Fruit fly (Drosophila melanogaster) whole organism, embryonic: Measurements from ENCODE around the gene CG3603.

Experiments
- CG10565 ChIP-seq: fragments of 200-800 bp; sonication (Bioruptor generic); optimal IDR thresholded peaks from 3 replicates; lab custom pipeline; 2016; ENCODE audit warnings: missing biosample characterization, mild to moderate bottlenecking, missing genetic modification characterization
- CG11695 ChIP-seq: fragments of 200-800 bp; sonication (Bioruptor generic); IDR thresholded peaks from 3 replicates; pipeline ENCODE4 v1.3.6; 2022; ENCODE audit warnings: missing biosample characterization, missing genetic modification characterization
- CG12744 ChIP-seq: fragments of 200-800 bp; sonication (Bioruptor generic); optimal IDR thresholded peaks from 2 replicates; lab custom pipeline; 2016; ENCODE audit warnings: missing biosample characterization, missing genetic modification characterization
- CG12769 ChIP-seq: fragments of 200-800 bp; sonication (Bioruptor generic); optimal IDR thresholded peaks from 2 replicates; lab custom pipeline; 2019; ENCODE audit warnings: missing biosample characterization, mild to moderate bottlenecking, missing genetic modification characterization, moderate library complexity
- CG13287 ChIP-seq: fragments of 200-800 bp; sonication (Bioruptor generic); IDR thresholded peaks from 2 replicates; pipeline ENCODE4 v1.3.6; 2022; ENCODE audit warnings: missing biosample characterization, missing genetic modification characterization; ENCODE audit not compliant: partially characterized antibody
- CG17829 ChIP-seq: fragments of 200-800 bp; optimal IDR thresholded peaks from 2 replicates; lab custom pipeline; 2019; ENCODE audit warnings: missing biosample characterization, mild to moderate bottlenecking, missing genetic modification characterization, moderate library complexity
- CG18262 ChIP-seq: fragments of 200-800 bp; optimal IDR thresholded peaks from 3 replicates; lab custom pipeline; 2019; ENCODE audit warnings: missing biosample characterization, mild to moderate bottlenecking, missing genetic modification characterization, moderate library complexity
- CG2875 ChIP-seq: fragments of 200-800 bp; sonication (Bioruptor generic); optimal IDR thresholded peaks from 2 replicates; lab custom pipeline; 2017; ENCODE audit warnings: missing biosample characterization, mild to moderate bottlenecking, missing genetic modification characterization, missing genetic modification reagents
- CG32772 ChIP-seq: fragments of 200-800 bp; sonication (Bioruptor generic); IDR thresholded peaks from 2 replicates; pipeline ENCODE4 v1.3.6; 2022; ENCODE audit warnings: missing biosample characterization, missing genetic modification characterization
- CG4424 ChIP-seq: fragments of 200-800 bp; sonication (Bioruptor generic); optimal IDR thresholded peaks from 3 replicates; lab custom pipeline; 2016; ENCODE audit warnings: missing biosample characterization, missing genetic modification characterization
- CG6813 ChIP-seq: fragments of 200-800 bp; sonication (Bioruptor generic); optimal IDR thresholded peaks from 2 replicates; lab custom pipeline; 2017; ENCODE audit warnings: missing biosample characterization, missing genetic modification characterization, mild to moderate bottlenecking, moderate library complexity, missing genetic modification reagents
- CG6854 ChIP-seq: fragments of 200-800 bp; sonication (Bioruptor generic); optimal IDR thresholded peaks from 3 replicates; lab custom pipeline; 2017; ENCODE audit warnings: missing biosample characterization, mild to moderate bottlenecking, missing genetic modification characterization
- CG7372 ChIP-seq: fragments of 200-800 bp; sonication (Bioruptor generic); IDR thresholded peaks from 2 replicates; pipeline ENCODE4 v1.3.6; 2022; ENCODE audit warnings: missing biosample characterization, missing genetic modification characterization
- CG8359 ChIP-seq: fragments of 200-800 bp; sonication (Bioruptor generic); optimal IDR thresholded peaks from 2 replicates; lab custom pipeline; 2017; ENCODE audit warnings: missing biosample characterization, mild to moderate bottlenecking, missing genetic modification characterization, borderline replicate concordance
- CG8924 ChIP-seq: fragments of 200-800 bp; optimal IDR thresholded peaks from 3 replicates; lab custom pipeline; 2019; ENCODE audit warnings: missing biosample characterization, mild to moderate bottlenecking, missing genetic modification characterization, moderate library complexity
- CG9727 ChIP-seq: fragments of 200-800 bp; sonication (Bioruptor generic); optimal IDR thresholded peaks from 3 replicates; lab custom pipeline; 2017; ENCODE audit warnings: missing biosample characterization, mild to moderate bottlenecking, missing genetic modification characterization
- CG9817 ChIP-seq: fragments of 200-800 bp; sonication (Bioruptor generic); optimal IDR thresholded peaks from 2 replicates; lab custom pipeline; 2018; ENCODE audit warnings: missing biosample characterization, mild to moderate bottlenecking, missing genetic modification characterization, moderate library complexity
- CkIIα-i1 ChIP-seq: fragments of 200-800 bp; sonication (Bioruptor generic); IDR thresholded peaks from 2 replicates; pipeline ENCODE4 v1.3.6; 2022; ENCODE audit warnings: missing biosample characterization, missing genetic modification characterization
- CoRest ChIP-seq: fragments of 200-800 bp; sonication (Bioruptor generic); optimal IDR thresholded peaks from 3 replicates; lab custom pipeline; 2018; ENCODE audit warnings: missing biosample characterization, mild to moderate bottlenecking, missing genetic modification characterization, moderate library complexity
- Dad ChIP-seq: fragments of 200-800 bp; sonication (Bioruptor generic); optimal IDR thresholded peaks from 3 replicates; lab custom pipeline; 2016; ENCODE audit warnings: missing biosample characterization, missing genetic modification characterization
- Elba2 ChIP-seq: fragments of 200-800 bp; sonication (Bioruptor generic); optimal IDR thresholded peaks from 3 replicates; lab custom pipeline; 2016; ENCODE audit warnings: missing biosample characterization, missing genetic modification characterization
- Fer1 ChIP-seq: fragments of 200-800 bp; sonication (Bioruptor generic); optimal IDR thresholded peaks from 2 replicates; lab custom pipeline; 2017; ENCODE audit warnings: missing biosample characterization, mild to moderate bottlenecking, missing genetic modification characterization
- Hsf ChIP-seq: fragments of 200-800 bp; sonication (Bioruptor generic); optimal IDR thresholded peaks from 3 replicates; lab custom pipeline; 2016; ENCODE audit warnings: missing biosample characterization, missing genetic modification characterization
- Pdp1 ChIP-seq, 2 experiments: fragments of 200-800 bp; sonication (Bioruptor generic); optimal IDR thresholded peaks; 3 replicates each; lab custom pipeline; 2016; ENCODE audit warnings: missing biosample characterization in 2 of 2, missing genetic modification characterization in 2 of 2, mild to moderate bottlenecking in 1 of 2, moderate library complexity in 1 of 2
- Six4 ChIP-seq: fragments of 200-800 bp; sonication (Bioruptor generic); optimal IDR thresholded peaks from 2 replicates; lab custom pipeline; 2016; ENCODE audit warnings: missing biosample characterization, missing genetic modification characterization
- chif ChIP-seq, 2 experiments: fragments of 200-800 bp; sonication (Bioruptor generic); optimal IDR thresholded peaks; 3 replicates each; lab custom pipeline; 2016; ENCODE audit warnings: missing biosample characterization in 2 of 2, missing genetic modification characterization in 2 of 2
- chm ChIP-seq: fragments of 200-800 bp; sonication (Bioruptor generic); IDR thresholded peaks from 2 replicates; pipeline ENCODE4 v1.3.6; 2022; ENCODE audit warnings: missing biosample characterization, missing genetic modification characterization
- corto ChIP-seq: fragments of 200-800 bp; sonication (Bioruptor generic); optimal IDR thresholded peaks from 2 replicates; lab custom pipeline; 2016; ENCODE audit warnings: missing biosample characterization, mild to moderate bottlenecking, missing genetic modification characterization, moderate library complexity
- crp ChIP-seq, 2 experiments: fragments of 200-800 bp; sonication (Bioruptor generic); optimal IDR thresholded peaks; 2 replicates in 1 of 2; 3 replicates in 1 of 2; lab custom pipeline; 2017; ENCODE audit warnings: missing biosample characterization in 2 of 2, missing genetic modification characterization in 2 of 2, mild to moderate bottlenecking in 1 of 2, moderate library complexity in 1 of 2
- dysf ChIP-seq: fragments of 200-800 bp; sonication (Bioruptor generic); IDR thresholded peaks from 3 replicates; pipeline ENCODE4 v1.3.6; 2022; ENCODE audit warnings: missing biosample characterization, missing genetic modification characterization
- emc ChIP-seq: fragments of 200-800 bp; sonication (Bioruptor generic); optimal IDR thresholded peaks from 2 replicates; lab custom pipeline; 2016; ENCODE audit warnings: missing biosample characterization, missing genetic modification characterization
- fd102C ChIP-seq: fragments of 200-800 bp; sonication (Bioruptor generic); optimal IDR thresholded peaks from 2 replicates; lab custom pipeline; 2018; ENCODE audit warnings: missing biosample characterization, mild to moderate bottlenecking, missing genetic modification characterization, moderate library complexity
- gem ChIP-seq: fragments of 200-800 bp; sonication (Bioruptor generic); optimal IDR thresholded peaks from 2 replicates; lab custom pipeline; 2019; ENCODE audit warnings: missing biosample characterization, mild to moderate bottlenecking, missing genetic modification characterization, moderate library complexity
- grau ChIP-seq: fragments of 200-800 bp; optimal IDR thresholded peaks from 3 replicates; lab custom pipeline; 2019; ENCODE audit warnings: missing biosample characterization, mild to moderate bottlenecking, missing genetic modification characterization, moderate library complexity
- jumu ChIP-seq: fragments of 200-800 bp; sonication (Bioruptor generic); optimal IDR thresholded peaks from 3 replicates; lab custom pipeline; 2016; ENCODE audit warnings: missing biosample characterization, missing genetic modification characterization
- lbe ChIP-seq: fragments of 200-800 bp; sonication (Bioruptor generic); optimal IDR thresholded peaks from 2 replicates; lab custom pipeline; 2016; ENCODE audit warnings: missing biosample characterization, mild to moderate bottlenecking, missing genetic modification characterization
- lov ChIP-seq, 2 experiments: fragments of 200-800 bp in 1 of 2; fragments of >200 bp in 1 of 2; sonication (Bioruptor generic) in 1 of 2; IDR thresholded peaks in 1 of 2; optimal IDR thresholded peaks in 1 of 2; 2 replicates in 1 of 2; 3 replicates in 1 of 2; pipeline versions ENCODE4 v1.3.6 to Lab custom; 2017 to 2022; ENCODE audit warnings: missing biosample characterization in 1 of 2, missing genetic modification characterization in 1 of 2
- phol ChIP-seq: fragments of 200-800 bp; sonication (Bioruptor generic); optimal IDR thresholded peaks from 3 replicates; lab custom pipeline; 2018; ENCODE audit warnings: missing biosample characterization, mild to moderate bottlenecking, missing genetic modification characterization, moderate library complexity
- pita ChIP-seq: fragments of 200-800 bp; sonication (Bioruptor generic); optimal IDR thresholded peaks from 2 replicates; lab custom pipeline; 2017; ENCODE audit warnings: missing biosample characterization, mild to moderate bottlenecking, missing genetic modification characterization
- pros ChIP-seq: fragments of 200-800 bp; sonication (Bioruptor generic); optimal IDR thresholded peaks from 3 replicates; lab custom pipeline; 2019; ENCODE audit warnings: missing biosample characterization, mild to moderate bottlenecking, missing genetic modification characterization, moderate library complexity
- psq ChIP-seq: fragments of 200-800 bp; sonication (Bioruptor generic); optimal IDR thresholded peaks from 2 replicates; lab custom pipeline; 2017; ENCODE audit warnings: missing biosample characterization, missing genetic modification characterization
- stwl ChIP-seq: fragments of 200-800 bp; sonication (Bioruptor generic); optimal IDR thresholded peaks from 3 replicates; lab custom pipeline; 2018; ENCODE audit warnings: missing biosample characterization, mild to moderate bottlenecking, missing genetic modification characterization, moderate library complexity
- tin ChIP-seq: fragments of 200-800 bp; sonication (Bioruptor generic); optimal IDR thresholded peaks from 3 replicates; lab custom pipeline; 2016; ENCODE audit warnings: missing biosample characterization, missing genetic modification characterization
- tll ChIP-seq, 2 experiments: fragments of 200-800 bp in 1 of 2; fragments of >200 bp in 1 of 2; sonication (Bioruptor generic) in 1 of 2; optimal IDR thresholded peaks; 2 replicates each; lab custom pipeline; 2017 to 2019; ENCODE audit warnings: missing biosample characterization in 2 of 2, missing genetic modification characterization in 2 of 2, mild to moderate bottlenecking in 1 of 2, moderate library complexity in 1 of 2
- twi ChIP-seq: fragments of 200-800 bp; optimal IDR thresholded peaks from 2 replicates; lab custom pipeline; 2019; ENCODE audit warnings: missing biosample characterization, mild to moderate bottlenecking, missing genetic modification characterization, moderate library complexity
- zf30C ChIP-seq: fragments of 200-800 bp; sonication (Bioruptor generic); optimal IDR thresholded peaks from 3 replicates; lab custom pipeline; 2018; ENCODE audit warnings: missing biosample characterization, mild to moderate bottlenecking, missing genetic modification characterization
- zfh2 ChIP-seq: fragments of 200-800 bp; sonication (Bioruptor generic); optimal IDR thresholded peaks from 2 replicates; lab custom pipeline; 2016; ENCODE audit warnings: missing biosample characterization, missing genetic modification characterization

The CG3603 gene

dm6 chrX:2984902-2985772 lies 37.3 kb downstream of the CG3603 start (continued):
- TF ChIP-seq CG17829 (tag; lab: Kevin White, UChicago) (peak; percentile 84), CG2875 (GFP tag; lab: Kevin White, UChicago) (no peak), CkIIα-i1 (GFP tag; lab: Robert Waterston, UW) (no peak), fd102C (GFP tag; lab: Kevin White, UChicago) (peak; percentile 98), dysf (GFP tag; lab: Robert Waterston, UW) (no peak), chm (peak; percentile 27; the same call in 1 of the 2 replicates), pita (no peak), pros (GFP tag; lab: Kevin White, UChicago) (peak; percentile 13), twi (peak; percentile 50), CG18262 (tag; lab: Kevin White, UChicago) (peak; percentile 81), Fer1 (GFP tag; lab: Kevin White, UChicago) (no peak), CG10565 (GFP tag; lab: Kevin White, UChicago) (no peak), zf30C (GFP tag; lab: Kevin White, UChicago) (peak; percentile 94), CG13287 (no peak), jumu (peak; percentile 10), zfh2 (GFP tag; lab: Kevin White, UChicago) (no peak), CoRest (tag; lab: Kevin White, UChicago) (peak; percentile 41), CG8359 (GFP tag; lab: Kevin White, UChicago) (peak; percentile 49), Six4 (GFP tag; lab: Kevin White, UChicago) (peak; percentile 2), crp (GFP tag; optimal IDR thresholded peaks at IDR 0.05; lab: Kevin White, UChicago) (no peak), CG9817 (tag; lab: Kevin White, UChicago) (no peak), tin (GFP tag; lab: Kevin White, UChicago) (peak; percentile 23), CG7372 (GFP tag; lab: Robert Waterston, UW) (no peak), stwl (tag; lab: Kevin White, UChicago) (peak; percentile 48), CG4424 (GFP tag; lab: Kevin White, UChicago) (peak; percentile 61), grau (tag; lab: Kevin White, UChicago) (peak; percentile 40), corto (GFP tag; lab: Kevin White, UChicago) (peak; percentile 48), Pdp1 (GFP tag; optimal IDR thresholded peaks at IDR 0.05; lab: Kevin White, UChicago) (peak; percentile 27 to 35), lov (optimal IDR thresholded peaks at IDR 0.05; lab: Kevin White, UChicago) (no peak), lov (GFP tag; IDR thresholded peaks at IDR 0.05; lab: Robert Waterston, UW) (peak; percentile 13; the same call in 1 of the 3 replicates), CG6854 (GFP tag; lab: Kevin White, UChicago) (no peak), phol (tag; lab: Kevin White, UChicago) (peak; percentile 74), tll (GFP tag; optimal IDR thresholded peaks at IDR 0.05; lab: Kevin White, UChicago) (peak in 1 of 2 experiments; percentile 96), Hsf (GFP tag; lab: Kevin White, UChicago) (peak; percentile 58), CG9727 (GFP tag; lab: Kevin White, UChicago) (peak; percentile 91), gem (tag; lab: Kevin White, UChicago) (peak; percentile 79), psq (no peak), CG8924 (tag; lab: Kevin White, UChicago) (peak; percentile 82), CG6813 (GFP tag; lab: Kevin White, UChicago) (peak; percentile 55), lbe (GFP tag; lab: Kevin White, UChicago) (peak; percentile 68), Dad (GFP tag; lab: Kevin White, UChicago) (no peak), emc (GFP tag; lab: Kevin White, UChicago) (no peak), CG11695 (GFP tag; lab: Robert Waterston, UW) (peak; percentile 14; the same call in 1 of the 3 replicates), CG32772 (GFP tag; lab: Robert Waterston, UW) (no peak), Elba2 (GFP tag; lab: Kevin White, UChicago) (peak; percentile 89), CG12769 (tag; lab: Kevin White, UChicago) (no peak), chif (GFP tag; optimal IDR thresholded peaks at IDR 0.05; lab: Kevin White, UChicago) (peak; percentile 21 to 72), CG12744 (GFP tag; lab: Kevin White, UChicago) (peak; percentile 37)
